Fruit fly (Drosophila melanogaster): Measurements from ENCODE around the gene Dis3.

Gene Dis3

DNA sequence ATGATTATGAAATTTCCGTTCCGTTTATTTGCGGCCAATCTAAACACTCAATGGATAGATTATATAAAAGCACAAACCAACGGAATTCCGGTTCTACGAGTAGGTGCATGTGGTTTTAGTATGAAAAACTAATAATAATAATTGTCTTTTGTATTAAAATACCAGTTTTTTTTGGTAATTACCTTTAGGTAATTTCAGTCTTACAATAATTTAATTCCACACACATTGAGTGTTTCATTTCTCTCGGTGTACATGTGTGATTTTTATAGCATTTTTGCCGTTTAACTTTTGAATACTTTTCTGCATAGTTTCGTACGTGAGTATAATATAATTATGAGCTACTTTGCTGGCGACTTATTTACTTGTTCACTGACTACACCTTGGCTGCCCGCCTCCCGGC lies 30.2 kb upstream of the Dis3 start:
- no peak for TF ChIP-seq Met (GFP tag; optimal IDR thresholded peaks at IDR 0.05)
- no peak for TF ChIP-seq Hr38 (GFP tag; optimal IDR thresholded peaks at IDR 0.05)
- TF ChIP-seq CG8319 (GFP tag; optimal IDR thresholded peaks at IDR 0.05): no peak
- no peak for TF ChIP-seq svp (GFP tag)
- no peak for TF ChIP-seq salr (GFP tag; optimal IDR thresholded peaks at IDR 0.05)
- no peak for TF ChIP-seq Hr39 (GFP tag; optimal IDR thresholded peaks at IDR 0.05)
- no peak for TF ChIP-seq Gug (GFP tag; IDR thresholded peaks at IDR 0.05)
- TF ChIP-seq Eip93F (GFP tag; optimal IDR thresholded peaks at IDR 0.05): no peak
- 0 out of 2 replicates have a peak, but pooled peaks have one; percentile 37 for TF ChIP-seq CG15336 (GFP tag; IDR thresholded peaks at IDR 0.05)
- peak; percentile 47; the same call in 1 of the 3 replicates for TF ChIP-seq eg (GFP tag; IDR thresholded peaks at IDR 0.05)
- peak; percentile 40 for TF ChIP-seq Hr4 (GFP tag; optimal IDR thresholded peaks at IDR 0.05)
- TF ChIP-seq CG4318 (GFP tag; optimal IDR thresholded peaks at IDR 0.05): no peak
- no peak for TF ChIP-seq ss (GFP tag; optimal IDR thresholded peaks at IDR 0.05)
- TF ChIP-seq dsx (GFP tag; optimal IDR thresholded peaks at IDR 0.05; ENCODE audit: poor library complexity, severe bottlenecking): no peak
- peak; percentile 10 for TF ChIP-seq acj6 (GFP tag; optimal IDR thresholded peaks at IDR 0.05)
- peak; percentile 37 for TF ChIP-seq CG32006 (GFP tag; optimal IDR thresholded peaks at IDR 0.05)
- no peak for TF ChIP-seq Sox102F (GFP tag; optimal IDR thresholded peaks at IDR 0.05)
- no peak for TF ChIP-seq Ets96B (tag; optimal IDR thresholded peaks at IDR 0.05)
- TF ChIP-seq CG6163 (GFP tag; IDR thresholded peaks at IDR 0.05): no peak
- TF ChIP-seq CG11294 (GFP tag; IDR thresholded peaks at IDR 0.05): no peak
- no peak for TF ChIP-seq CG11762 (GFP tag; optimal IDR thresholded peaks at IDR 0.05; ENCODE audit: insufficient read depth)
- TF ChIP-seq CG7368 (GFP tag; optimal IDR thresholded peaks at IDR 0.05): no peak

DNA sequence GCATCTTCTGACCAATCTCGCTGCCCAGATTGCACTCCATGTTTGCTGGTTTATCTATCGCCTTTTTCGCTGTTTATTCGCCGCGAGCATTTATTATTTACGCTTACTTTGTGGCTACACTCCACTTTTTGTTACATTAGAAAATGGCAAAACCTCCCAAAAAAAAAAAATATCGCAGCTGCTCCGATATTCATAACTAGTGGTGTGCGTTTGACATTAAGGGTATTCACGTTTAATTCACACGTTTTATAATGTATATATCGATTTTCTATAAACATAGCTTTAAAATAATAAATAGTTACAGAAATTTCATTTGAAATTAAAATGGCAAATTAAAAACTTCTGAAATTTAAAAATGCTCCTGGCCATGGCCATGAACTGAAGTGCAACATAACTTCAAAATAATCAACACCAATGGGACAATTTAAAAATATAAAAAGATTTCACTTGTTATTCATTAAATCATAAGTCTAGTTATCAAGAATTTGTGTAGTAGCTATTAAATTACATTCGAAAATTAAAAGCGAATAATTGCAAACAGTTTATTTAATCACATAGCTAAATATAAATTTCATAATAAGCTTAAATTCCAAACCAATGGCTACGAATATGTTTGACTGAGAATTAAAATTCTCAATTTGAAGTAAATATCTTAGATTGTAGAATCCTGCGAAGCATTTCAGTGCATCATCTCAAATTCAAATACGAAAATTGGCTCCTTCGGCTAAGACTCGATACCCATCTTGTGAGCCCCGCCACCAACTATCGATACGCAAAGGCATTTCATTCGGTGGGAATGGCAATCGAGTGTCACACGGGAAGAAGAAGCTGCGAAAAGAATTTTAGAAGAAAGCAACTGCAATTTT lies 14.8 kb upstream of the Dis3 start, which contains the start of the genes Nab2 and BRWD3:
Gene Nab2 (minus strand): TSS at position 203 of the 866 bp plus-strand sequence.
Gene BRWD3 (plus strand): TSS at position 784 of the 866 bp plus-strand sequence.
- TF ChIP-seq net (GFP tag; optimal IDR thresholded peaks at IDR 0.05): no peak
- TF ChIP-seq eg (GFP tag; IDR thresholded peaks at IDR 0.05): peak; percentile 39; the same call in 2 of the 3 replicates
- peak in 1 of 2 experiments; percentile 57 for TF ChIP-seq salr (GFP tag; optimal IDR thresholded peaks at IDR 0.05)
- TF ChIP-seq lz (GFP tag; optimal IDR thresholded peaks at IDR 0.05): peak; percentile 54
- no peak for TF ChIP-seq ss (GFP tag; optimal IDR thresholded peaks at IDR 0.05)
- peak; percentile 22 for TF ChIP-seq CG11902 (GFP tag; optimal IDR thresholded peaks at IDR 0.05)
- peak; percentile 46; the same call in 1 of the 3 replicates for TF ChIP-seq CG6163 (GFP tag; IDR thresholded peaks at IDR 0.05)
- TF ChIP-seq Smox (GFP tag; optimal IDR thresholded peaks at IDR 0.05): no peak
- peak; percentile 28 for TF ChIP-seq CG11762 (GFP tag; optimal IDR thresholded peaks at IDR 0.05; ENCODE audit: insufficient read depth)
- peak; percentile 27 for TF ChIP-seq Sox15 (GFP tag; optimal IDR thresholded peaks at IDR 0.05)
- peak; percentile 21 for TF ChIP-seq Ets21C (GFP tag; optimal IDR thresholded peaks at IDR 0.05)
- peak; percentile 59 for TF ChIP-seq esn (GFP tag; optimal IDR thresholded peaks at IDR 0.05)
- TF ChIP-seq CG31627 (GFP tag; optimal IDR thresholded peaks at IDR 0.05): peak; percentile 56
- TF ChIP-seq CG15336 (GFP tag; IDR thresholded peaks at IDR 0.05): peak; percentile 44; the same call in 1 of the 2 replicates
- no peak for TF ChIP-seq Met (GFP tag; optimal IDR thresholded peaks at IDR 0.05)
- TF ChIP-seq pdm3 (GFP tag; optimal IDR thresholded peaks at IDR 0.05): no peak
- peak; percentile 49 for TF ChIP-seq CG3032 (tag; optimal IDR thresholded peaks at IDR 0.05)
- TF ChIP-seq Gug (GFP tag; IDR thresholded peaks at IDR 0.05): peak; percentile 25; the same call in 1 of the 2 replicates
- peak; percentile 40 for TF ChIP-seq CG6792 (GFP tag; optimal IDR thresholded peaks at IDR 0.05)

DNA sequence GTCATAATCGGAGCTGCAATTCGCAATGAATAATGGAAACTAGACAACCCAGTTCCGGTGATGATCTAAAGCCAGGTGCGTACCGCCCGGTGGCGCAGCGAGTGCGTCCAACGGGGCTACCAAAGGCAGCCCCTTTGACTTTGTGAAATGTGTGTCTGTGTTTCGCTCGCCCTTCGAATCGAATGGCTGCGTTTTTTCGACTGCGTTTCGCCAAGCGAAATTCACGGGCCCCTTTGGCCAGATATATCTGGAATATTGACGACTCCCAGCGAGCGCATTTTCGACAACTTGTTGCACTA lies 14.2 kb upstream of the Dis3 start:
- TF ChIP-seq CG11762 (GFP tag; optimal IDR thresholded peaks at IDR 0.05; ENCODE audit: insufficient read depth) (no peak), Gug (GFP tag; IDR thresholded peaks at IDR 0.05) (no peak), dac (GFP tag; optimal IDR thresholded peaks at IDR 0.05) (no peak), CG15336 (GFP tag; IDR thresholded peaks at IDR 0.05) (no peak)
